Worm (Caenorhabditis elegans) whole organism, L4 larva: ENCODE measurements around the gene ZK673.1.

Experiments
- egl-27 ChIP-seq: sonication (generic microtip); optimal IDR thresholded peaks from 3 replicates; lab custom pipeline; 2017; ENCODE audit warnings: missing biosample characterization, missing genetic modification reagents, missing genetic modification characterization
- lin-15B ChIP-seq: fragments of 150-350 bp; sonication (generic microtip); optimal IDR thresholded peaks from 3 replicates; lab custom pipeline; 2014; ENCODE audit warnings: missing biosample characterization, missing genetic modification characterization
- set-16 ChIP-seq: fragments of 200-800 bp; sonication (Bioruptor generic); IDR thresholded peaks from 2 replicates; pipeline ENCODE4 v1.3.6; 2022; ENCODE audit warnings: missing genetic modification reagents, missing genetic modification characterization, missing compliant biosample characterization

DNA sequence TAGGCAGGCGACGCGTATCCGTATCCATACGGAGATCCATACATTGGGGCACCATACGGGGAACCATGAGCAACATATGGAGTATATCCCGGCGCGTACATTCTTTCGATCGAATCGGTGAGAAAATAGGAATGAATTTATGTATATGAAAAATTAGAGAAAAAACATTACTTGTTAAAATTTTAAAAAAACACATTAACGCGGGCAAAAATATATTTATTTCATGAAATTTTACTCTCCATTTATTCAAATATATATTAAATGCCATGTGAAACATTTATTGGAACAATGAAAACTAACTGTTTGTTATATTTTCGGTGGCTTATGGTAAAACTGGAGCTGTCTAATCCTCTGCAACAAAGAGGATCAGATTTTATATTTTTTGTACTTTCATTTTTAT is 28.8 kb downstream of the ZK673.1 start, which contains the start of gene ZK666.2:
- TF ChIP-seq egl-27 (tag; lab: Kevin White, UChicago) (no peak), set-16 (GFP tag; lab: Robert Waterston, UW) (no peak), lin-15B (no peak)
